Worm (Caenorhabditis elegans): Measurements from ENCODE around the gene F28H7.2.
A peak's percentile ranks its signal among the peaks of the same experiment; 100 is the strongest.

The F28H7.2 gene

DNA sequence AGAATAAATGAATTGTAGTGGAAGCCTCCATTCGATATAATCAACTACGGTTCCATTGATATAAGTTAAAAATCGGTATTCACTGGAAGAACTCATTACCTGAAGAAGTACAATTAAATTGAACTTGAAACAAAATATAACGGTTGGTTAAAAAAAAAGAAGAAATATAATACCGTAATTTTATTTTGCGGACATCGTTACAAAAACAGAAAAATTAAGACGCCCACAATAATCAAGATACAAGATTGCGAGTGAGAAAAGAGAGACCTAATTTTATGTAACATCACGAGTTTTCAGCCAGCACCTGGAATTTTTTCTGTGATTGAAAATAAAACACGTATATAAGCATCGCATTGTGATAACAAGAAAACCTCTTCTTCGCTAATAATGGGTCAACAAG lies 15.0 kb downstream of the F28H7.2 start, which contains the start of gene sre-6:
Gene sre-6, minus strand, starts transcription at position 101 of the 400 bp plus-strand sequence.
- TF ChIP-seq cnd-1 (tag; optimal IDR thresholded peaks at IDR 0.05) = no peak
- TF ChIP-seq ztf-11 (tag; optimal IDR thresholded peaks at IDR 0.05) = no peak
- TF ChIP-seq lin-32 (GFP tag; optimal IDR thresholded peaks at IDR 0.05) = no peak
- TF ChIP-seq snpc-4 (tag; optimal IDR thresholded peaks at IDR 0.05) = no peak
- TF ChIP-seq zip-8 (tag; optimal IDR thresholded peaks at IDR 0.05) = no peak
- TF ChIP-seq pha-4 (tag; optimal IDR thresholded peaks at IDR 0.05) = no peak
- no peak for TF ChIP-seq lsy-2 (tag; optimal IDR thresholded peaks at IDR 0.05)
- no peak for TF ChIP-seq nhr-2 (tag; optimal IDR thresholded peaks at IDR 0.05)
- TF ChIP-seq ces-1 (GFP tag; optimal IDR thresholded peaks at IDR 0.05) = no peak

DNA sequence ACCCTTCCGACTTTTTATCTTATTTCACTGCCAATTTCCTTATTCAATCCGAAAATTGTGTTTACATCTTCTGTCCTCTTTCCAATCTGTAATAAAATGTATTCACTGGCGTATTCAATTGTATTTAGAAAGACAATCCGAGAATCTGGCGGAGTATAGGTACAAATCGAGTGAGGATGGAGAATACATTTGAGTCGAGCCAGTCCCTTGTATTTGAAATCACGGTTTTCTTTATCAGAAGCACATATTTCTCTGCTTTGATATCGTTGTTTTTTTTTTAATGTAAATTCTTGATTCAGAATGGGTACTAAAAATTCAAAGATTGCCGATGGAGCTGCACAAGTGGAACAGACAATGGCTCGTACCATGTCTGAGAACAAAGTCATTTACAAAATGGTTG lies 16.4 kb downstream of the F28H7.2 start, which contains the start of gene ocr-1:
Gene ocr-1, plus strand, starts transcription at position 301 of the 400 bp plus-strand sequence.
- TF ChIP-seq ces-1 (GFP tag; optimal IDR thresholded peaks at IDR 0.05) (no peak), nhr-28 (tag; optimal IDR thresholded peaks at IDR 0.05) (no peak), unc-39 (tag; optimal IDR thresholded peaks at IDR 0.05) (no peak), unc-120 (tag; optimal IDR thresholded peaks at IDR 0.05; ENCODE audit: poor library complexity, severe bottlenecking) (no peak), lsy-2 (tag; optimal IDR thresholded peaks at IDR 0.05) (no peak), ceh-83 (GFP tag; optimal IDR thresholded peaks at IDR 0.05) (no peak), mls-2 (tag; optimal IDR thresholded peaks at IDR 0.05) (no peak), nhr-2 (tag; optimal IDR thresholded peaks at IDR 0.05) (no peak), snpc-4 (tag; optimal IDR thresholded peaks at IDR 0.05) (no peak), nhr-76 (tag; optimal IDR thresholded peaks at IDR 0.05) (no peak)

- TF ChIP-seq lin-32 (GFP tag; optimal IDR thresholded peaks at IDR 0.05) (no peak), ceh-39 (tag; optimal IDR thresholded peaks at IDR 0.05) (no peak), snpc-4 (tag; optimal IDR thresholded peaks at IDR 0.05) (no peak), blmp-1 (tag; optimal IDR thresholded peaks at IDR 0.05) (no peak), zip-8 (tag; optimal IDR thresholded peaks at IDR 0.05) (peak; percentile 94), flh-1 (GFP tag; optimal IDR thresholded peaks at IDR 0.05) (no peak), cnd-1 (tag; optimal IDR thresholded peaks at IDR 0.05) (no peak), unc-39 (tag; optimal IDR thresholded peaks at IDR 0.05) (no peak)
Observed at ce11 chrV:10768892-10769291, 21.2 kb downstream of the F28H7.2 start.

DNA sequence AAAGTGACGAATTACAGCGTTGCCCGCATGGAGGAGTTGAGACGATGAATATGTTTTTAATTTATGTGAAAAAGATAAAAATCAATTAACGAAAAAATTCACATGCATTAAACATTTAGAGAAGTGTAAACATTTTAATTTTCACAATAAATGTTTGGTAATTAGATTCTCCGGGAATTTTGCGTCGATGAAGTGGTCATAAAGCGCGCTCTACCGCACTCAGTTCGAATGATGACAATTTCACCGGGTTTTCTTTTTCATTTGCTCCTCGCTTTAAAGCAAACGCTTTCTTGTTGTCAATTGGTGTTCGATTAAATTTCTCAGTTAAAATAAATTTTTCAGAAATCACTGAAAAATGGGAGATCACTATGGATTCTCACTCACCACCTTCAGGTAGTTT lies 22.3 kb downstream of the F28H7.2 start, which contains the start of the genes D1054.1 and pas-2:
Gene D1054.1, minus strand, starts transcription at position 192 of the 400 bp plus-strand sequence.
Gene pas-2, plus strand, starts transcription at position 343 of the 400 bp plus-strand sequence.
- TF ChIP-seq ces-1 (GFP tag; optimal IDR thresholded peaks at IDR 0.05) (peak; percentile 85), ham-2 (GFP tag; optimal IDR thresholded peaks at IDR 0.05) (no peak), pha-4 (tag; optimal IDR thresholded peaks at IDR 0.05) (no peak), mep-1 (tag; optimal IDR thresholded peaks at IDR 0.05) (peak; percentile 15)

- TF ChIP-seq tbx-8 (GFP tag; optimal IDR thresholded peaks at IDR 0.05) (no peak), mep-1 (tag; optimal IDR thresholded peaks at IDR 0.05) (no peak), unc-120 (tag; optimal IDR thresholded peaks at IDR 0.05; ENCODE audit: poor library complexity, severe bottlenecking) (no peak)
Observed at ce11 chrV:10771390-10771789, 23.7 kb downstream of the F28H7.2 start, which contains the start of gene D1054.3. Gene D1054.3 (plus strand): TSS chrV:10771451.

DNA sequence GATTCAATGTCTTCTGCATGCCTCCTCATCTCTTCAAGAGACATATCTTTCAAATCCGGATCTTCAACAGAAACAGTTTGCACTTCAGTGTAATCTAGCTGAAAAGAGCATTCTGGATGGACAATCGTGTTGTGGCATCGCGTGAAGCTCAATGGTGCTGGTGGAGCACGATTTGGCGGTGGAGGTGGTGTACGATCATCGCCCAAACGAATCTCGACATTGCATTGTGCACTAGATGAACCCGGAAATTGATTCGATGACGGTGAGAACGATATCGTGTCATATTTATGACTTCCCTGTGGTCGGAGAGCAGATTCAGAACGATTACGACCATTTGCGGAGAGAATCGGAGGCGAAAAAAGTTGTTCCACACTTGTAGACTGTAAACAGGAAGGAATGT lies 25.5 kb downstream of the F28H7.2 start:
- TF ChIP-seq bed-3 (GFP tag; optimal IDR thresholded peaks at IDR 0.05) = no peak
- TF ChIP-seq hlh-1 (tag; optimal IDR thresholded peaks at IDR 0.05) = no peak
- no peak for TF ChIP-seq sem-2 (GFP tag; optimal IDR thresholded peaks at IDR 0.05)

- TF ChIP-seq ceh-43 (GFP tag; optimal IDR thresholded peaks at IDR 0.05) (no peak), lin-32 (GFP tag; optimal IDR thresholded peaks at IDR 0.05) (no peak), zip-8 (tag; optimal IDR thresholded peaks at IDR 0.05) (no peak), nhr-237 (tag; optimal IDR thresholded peaks at IDR 0.05) (no peak), sem-2 (GFP tag; optimal IDR thresholded peaks at IDR 0.05) (no peak), unc-120 (tag; optimal IDR thresholded peaks at IDR 0.05; ENCODE audit: poor library complexity, severe bottlenecking) (no peak), ceh-83 (GFP tag; optimal IDR thresholded peaks at IDR 0.05) (no peak), ztf-11 (tag; optimal IDR thresholded peaks at IDR 0.05) (no peak), drap-1 (GFP tag; optimal IDR thresholded peaks at IDR 0.05) (no peak)
Observed at ce11 chrV:10776528-10777055, 28.9 kb downstream of the F28H7.2 start, which contains the start of gene D1054.5. Gene D1054.5 (minus strand): TSS chrV:10776578.

Measured in whole organism, mixed stage, embryonic.